Worm (Caenorhabditis elegans) whole organism, mixed stage, embryonic: ENCODE results near the gene ZK856.16.

Experiments used
- lsy-2 ChIP-seq: fragments of 150-350 bp; optimal IDR thresholded peaks from 2 replicates; lab custom pipeline; 2014; ENCODE audit warnings: missing biosample characterization, missing genetic modification characterization
- nhr-12 ChIP-seq: fragments of 150-350 bp; optimal IDR thresholded peaks from 2 replicates; lab custom pipeline; 2014; ENCODE audit warnings: missing biosample characterization, missing genetic modification characterization
- snpc-4 ChIP-seq: fragments of 150-350 bp; optimal IDR thresholded peaks from 2 replicates; lab custom pipeline; 2014; ENCODE audit warnings: missing biosample characterization, missing genetic modification characterization

ce11 chrV:10179235-10179634 lies 26.1 kb downstream of the ZK856.16 start, which contains the start of gene cul-5:
- no peak for TF ChIP-seq nhr-12 (tag; lab: Kevin White, UChicago)
- no peak for TF ChIP-seq lsy-2
- no peak for TF ChIP-seq snpc-4 (tag; lab: Kevin White, UChicago)
